Fruit fly (Drosophila melanogaster) S2 (cell line): ENCODE results near the gene CG3764.

Experiments used
- CG8478 ChIP-seq: fragments of >200 bp; optimal IDR thresholded peaks from 2 replicates; lab custom pipeline; 2018
- CTCF ChIP-seq, 2 experiments: fragments of >200 bp; optimal IDR thresholded peaks; 2 replicates each; lab custom pipeline; 2018

- TF ChIP-seq CTCF (optimal IDR thresholded peaks at IDR 0.05; lab: Kevin White, UChicago) (no peak), CG8478 (lab: Kevin White, UChicago) (no peak)
Measured at dm6 chr3L:17005415-17005796, 7.0 kb downstream of the CG3764 start.
